Fruit fly (Drosophila melanogaster) whole organism, adult: ENCODE data around the gene Cpr72Ec.

Source experiments
- CG12768 ChIP-seq: fragments of 200-800 bp; sonication (Bioruptor generic); optimal IDR thresholded peaks from 2 replicates; lab custom pipeline; 2017; ENCODE audit warnings: missing biosample characterization, missing genetic modification characterization, mild to moderate bottlenecking, moderate library complexity, missing genetic modification reagents
- CG7045 ChIP-seq: fragments of 200-800 bp; sonication (Bioruptor generic); optimal IDR thresholded peaks from 2 replicates; lab custom pipeline; 2017; ENCODE audit warnings: missing biosample characterization, mild to moderate bottlenecking, missing genetic modification characterization
- Hr96 ChIP-seq: fragments of 200-800 bp; sonication (Bioruptor generic); optimal IDR thresholded peaks from 2 replicates; lab custom pipeline; 2016; ENCODE audit warnings: missing biosample characterization, missing genetic modification characterization
- kay ChIP-seq: fragments of 200-800 bp; sonication (Bioruptor generic); peaks from one replicate; lab custom pipeline; 2016; ENCODE audit warnings: missing biosample characterization, missing genetic modification characterization, borderline replicate concordance

DNA sequence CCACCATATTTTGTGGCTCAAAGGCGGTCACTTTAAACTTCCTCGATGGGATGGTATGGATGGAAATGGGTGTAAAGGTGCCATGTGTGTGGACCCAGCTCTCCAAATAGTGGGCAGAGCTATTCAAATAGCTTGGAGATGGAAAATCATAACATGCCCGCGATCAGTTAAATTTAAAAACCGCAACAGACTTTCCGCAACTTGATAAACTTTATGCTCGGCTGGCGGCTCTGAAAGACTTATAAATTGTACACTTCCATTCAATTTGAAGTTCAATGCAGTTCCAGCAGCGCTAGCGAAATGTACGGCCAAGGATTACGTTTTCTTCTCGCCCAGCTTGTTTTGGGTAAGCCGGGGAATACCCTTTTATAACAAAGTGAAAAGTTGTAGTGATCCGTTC, 21.1 kb downstream of the Cpr72Ec start, which contains the start of gene CG33257:
- no peak for TF ChIP-seq CG7045
- no peak for TF ChIP-seq kay (GFP tag; lab: Kevin White, UChicago)
- no peak for TF ChIP-seq Hr96 (GFP tag; lab: Kevin White, UChicago)
- TF ChIP-seq CG12768 (GFP tag; lab: Kevin White, UChicago) = no peak
